Worm (Caenorhabditis elegans): ENCODE measurements around the gene grl-23.

- no peak for TF ChIP-seq med-1 (GFP tag; optimal IDR thresholded peaks at IDR 0.05; ENCODE audit: insufficient read depth)
- no peak for TF ChIP-seq flt-1 (GFP tag; IDR thresholded peaks at IDR 0.05)
- TF ChIP-seq T22C8.4 (GFP tag; IDR thresholded peaks at IDR 0.05) = no peak
- no peak for TF ChIP-seq ztf-29 (GFP tag; IDR thresholded peaks at IDR 0.05)
- TF ChIP-seq cog-1 (tag; optimal IDR thresholded peaks at IDR 0.05) = no peak
- TF ChIP-seq tab-1 (GFP tag; IDR thresholded peaks at IDR 0.05) = no peak
- no peak for TF ChIP-seq ref-1 (GFP tag; conservative IDR thresholded peaks at IDR 0.05)
- TF ChIP-seq klf-2 (GFP tag; conservative IDR thresholded peaks at IDR 0.05) = no peak
These were observed 27.9 kb downstream of the grl-23 start for ce11 chrV:12548830-12549229.
